Fruit fly (Drosophila melanogaster): Measurements from ENCODE around the gene RpS28-like.

Gene RpS28-like

dm6 chr2L:9448322-9449256 is 12.0 kb downstream of the RpS28-like start:
- peak; percentile 42 for TF ChIP-seq CG8478 (optimal IDR thresholded peaks at IDR 0.05)
- no peak for TF ChIP-seq usp (GFP tag; optimal IDR thresholded peaks at IDR 0.05)

dm6 chr2L:9449257-9449972 is 12.8 kb downstream of the RpS28-like start:
- no peak for TF ChIP-seq usp (GFP tag; optimal IDR thresholded peaks at IDR 0.05)
- TF ChIP-seq psq (optimal IDR thresholded peaks at IDR 0.05): no peak
- TF ChIP-seq CG8478 (optimal IDR thresholded peaks at IDR 0.05): no peak
- TF ChIP-seq EcR (GFP tag; optimal IDR thresholded peaks at IDR 0.05): no peak
- no peak for TF ChIP-seq Dll (optimal IDR thresholded peaks at IDR 0.05)
- no peak for TF ChIP-seq pan (optimal IDR thresholded peaks at IDR 0.05)

- no peak for TF ChIP-seq CG8478 (optimal IDR thresholded peaks at IDR 0.05)
- TF ChIP-seq usp (GFP tag; optimal IDR thresholded peaks at IDR 0.05): no peak
- no peak for TF ChIP-seq Dll (optimal IDR thresholded peaks at IDR 0.05)
Observed at dm6 chr2L:9452959-9453358, 16.4 kb downstream of the RpS28-like start.

dm6 chr2L:9454369-9455054 is 17.9 kb downstream of the RpS28-like start:
- TF ChIP-seq pan (optimal IDR thresholded peaks at IDR 0.05): no peak
- TF ChIP-seq EcR (GFP tag; optimal IDR thresholded peaks at IDR 0.05): no peak
- no peak for TF ChIP-seq CG8478 (optimal IDR thresholded peaks at IDR 0.05)
- no peak for TF ChIP-seq psq (optimal IDR thresholded peaks at IDR 0.05)
- TF ChIP-seq Dll (optimal IDR thresholded peaks at IDR 0.05): no peak
- no peak for TF ChIP-seq usp (GFP tag; optimal IDR thresholded peaks at IDR 0.05)

- TF ChIP-seq usp (GFP tag; optimal IDR thresholded peaks at IDR 0.05): no peak
- no peak for TF ChIP-seq pan (optimal IDR thresholded peaks at IDR 0.05)
- TF ChIP-seq CG8478 (optimal IDR thresholded peaks at IDR 0.05): no peak
- TF ChIP-seq psq (optimal IDR thresholded peaks at IDR 0.05): no peak
- no peak for TF ChIP-seq Dll (optimal IDR thresholded peaks at IDR 0.05)
- no peak for TF ChIP-seq EcR (GFP tag; optimal IDR thresholded peaks at IDR 0.05)
Observed at dm6 chr2L:9455157-9455556, 18.6 kb downstream of the RpS28-like start.

- TF ChIP-seq psq (optimal IDR thresholded peaks at IDR 0.05) (no peak), CG8478 (optimal IDR thresholded peaks at IDR 0.05) (no peak), pan (optimal IDR thresholded peaks at IDR 0.05) (no peak), Dll (optimal IDR thresholded peaks at IDR 0.05) (no peak)
Observed at dm6 chr2L:9457456-9457855, 20.9 kb downstream of the RpS28-like start.

dm6 chr2L:9457865-9458264 is 21.3 kb downstream of the RpS28-like start:
- TF ChIP-seq EcR (GFP tag; optimal IDR thresholded peaks at IDR 0.05): peak; percentile 42 to 64
- TF ChIP-seq usp (GFP tag; optimal IDR thresholded peaks at IDR 0.05): no peak

dm6 chr2L:9459372-9460091 is 22.9 kb downstream of the RpS28-like start:
- TF ChIP-seq usp (GFP tag; optimal IDR thresholded peaks at IDR 0.05): no peak

- no peak for TF ChIP-seq pan (optimal IDR thresholded peaks at IDR 0.05)
- no peak for TF ChIP-seq usp (GFP tag; optimal IDR thresholded peaks at IDR 0.05)
- TF ChIP-seq psq (optimal IDR thresholded peaks at IDR 0.05): no peak
- no peak for TF ChIP-seq Dll (optimal IDR thresholded peaks at IDR 0.05)
- TF ChIP-seq CG8478 (optimal IDR thresholded peaks at IDR 0.05): no peak
- TF ChIP-seq EcR (GFP tag; optimal IDR thresholded peaks at IDR 0.05): no peak
Observed at dm6 chr2L:9460092-9460473, 23.5 kb downstream of the RpS28-like start.

- no peak for TF ChIP-seq psq (optimal IDR thresholded peaks at IDR 0.05)
- TF ChIP-seq Dll (optimal IDR thresholded peaks at IDR 0.05): no peak
- TF ChIP-seq pan (optimal IDR thresholded peaks at IDR 0.05): no peak
- TF ChIP-seq EcR (GFP tag; optimal IDR thresholded peaks at IDR 0.05): no peak
- no peak for TF ChIP-seq usp (GFP tag; optimal IDR thresholded peaks at IDR 0.05)
- no peak for TF ChIP-seq CG8478 (optimal IDR thresholded peaks at IDR 0.05)
Observed at dm6 chr2L:9464455-9465063, 28.0 kb downstream of the RpS28-like start.

dm6 chr2L:9467392-9467791 is 30.8 kb downstream of the RpS28-like start:
- no peak for TF ChIP-seq Dll (optimal IDR thresholded peaks at IDR 0.05)
- no peak for TF ChIP-seq CG8478 (optimal IDR thresholded peaks at IDR 0.05)
- TF ChIP-seq pan (optimal IDR thresholded peaks at IDR 0.05): no peak
- no peak for TF ChIP-seq usp (GFP tag; optimal IDR thresholded peaks at IDR 0.05)
- TF ChIP-seq EcR (GFP tag; optimal IDR thresholded peaks at IDR 0.05): no peak
- no peak for TF ChIP-seq psq (optimal IDR thresholded peaks at IDR 0.05)

All from whole organism.